Fruit fly (Drosophila melanogaster) whole organism, prepupa: ENCODE data around the gene CG7406.

Experiments used
- CG11294 ChIP-seq: fragments of 200-800 bp; sonication (Bioruptor generic); IDR thresholded peaks from 2 replicates; pipeline ENCODE4 v1.3.6; 2022; ENCODE audit warnings: missing biosample characterization, missing genetic modification characterization
- CG1621 ChIP-seq: fragments of 200-800 bp; sonication (Bioruptor generic); optimal IDR thresholded peaks from 3 replicates; lab custom pipeline; 2018; ENCODE audit warnings: missing biosample characterization, mild to moderate bottlenecking, missing genetic modification characterization
- spab ChIP-seq: fragments of 200-800 bp; sonication (Bioruptor generic); optimal IDR thresholded peaks from 2 replicates; lab custom pipeline; 2017; ENCODE audit warnings: missing biosample characterization, mild to moderate bottlenecking, missing genetic modification characterization, missing genetic modification reagents

DNA sequence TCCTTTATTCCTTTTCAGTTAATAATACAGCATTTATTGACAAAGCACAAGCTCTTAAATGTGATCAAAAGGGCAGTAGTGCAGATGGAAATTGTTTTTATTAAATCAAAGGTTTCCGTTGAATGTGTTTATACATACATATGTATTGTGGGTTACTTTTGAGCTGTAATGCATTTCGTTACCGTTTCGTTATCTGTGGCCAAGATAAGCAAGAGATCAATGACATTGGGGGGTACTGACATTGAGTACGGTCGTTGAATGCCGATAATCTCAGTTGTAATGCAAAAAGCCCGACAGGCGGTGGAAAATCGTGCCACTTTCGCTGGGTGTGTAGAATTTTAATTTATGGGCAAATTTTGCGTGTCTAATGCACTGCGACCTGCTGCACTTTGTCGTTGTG is 4.6 kb upstream of the CG7406 start:
- no peak for TF ChIP-seq CG1621 (tag; lab: Kevin White, UChicago)
- TF ChIP-seq spab (GFP tag; lab: Kevin White, UChicago): no peak
- no peak for TF ChIP-seq CG11294
